Fruit fly (Drosophila melanogaster): ENCODE data around the gene GV1.
A peak's percentile ranks its signal among the peaks of the same experiment; 100 is the strongest.

The GV1 gene

DNA sequence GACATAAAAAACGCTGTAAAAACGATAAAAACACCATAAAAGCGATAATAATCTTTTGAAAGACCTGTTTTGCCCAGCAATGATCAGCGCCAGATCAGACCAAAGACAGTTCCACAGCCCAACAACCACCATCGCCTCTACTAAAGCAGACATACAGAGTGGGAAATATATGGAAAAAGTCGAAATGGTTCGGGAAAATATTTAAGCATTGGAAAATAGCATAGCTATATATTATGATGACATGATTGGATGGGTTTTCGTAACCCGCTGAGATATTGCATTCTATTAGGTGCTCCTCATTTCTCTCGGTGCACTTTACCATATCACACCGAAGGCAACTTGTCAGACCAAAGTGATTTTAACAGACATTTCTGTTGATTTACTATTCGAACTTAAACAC, 1.8 kb upstream of the GV1 start (continued):
- TF ChIP-seq Xbp1 (GFP tag; optimal IDR thresholded peaks at IDR 0.05) (peak; percentile 91), disco-r (GFP tag; optimal IDR thresholded peaks at IDR 0.05) (peak; percentile 80), CG6689 (GFP tag; IDR thresholded peaks at IDR 0.05) (peak; percentile 90), tin (GFP tag; optimal IDR thresholded peaks at IDR 0.05) (peak; percentile 88), ems (GFP tag; optimal IDR thresholded peaks at IDR 0.05) (peak; percentile 87), repo (GFP tag; optimal IDR thresholded peaks at IDR 0.05) (peak; percentile 88), CG14860 (GFP tag; IDR thresholded peaks at IDR 0.05; ENCODE audit: partially characterized antibody) (no peak), lmd (GFP tag; IDR thresholded peaks at IDR 0.05) (peak; percentile 94), CG4854 (GFP tag; optimal IDR thresholded peaks at IDR 0.05) (peak; percentile 81), unc-4 (GFP tag; IDR thresholded peaks at IDR 0.05; ENCODE audit: partially characterized antibody) (no peak), CG14667 (GFP tag; IDR thresholded peaks at IDR 0.05) (peak; percentile 88), slou (GFP tag; optimal IDR thresholded peaks at IDR 0.05) (peak; percentile 70), CG4730 (GFP tag; IDR thresholded peaks at IDR 0.05) (peak; percentile 92), CG14441 (GFP tag; IDR thresholded peaks at IDR 0.05) (peak; percentile 95), CG7357 (GFP tag; IDR thresholded peaks at IDR 0.05) (peak; percentile 77), Gug (GFP tag; IDR thresholded peaks at IDR 0.05) (peak; percentile 91), Drgx (GFP tag; IDR thresholded peaks at IDR 0.05) (peak; percentile 93), zen (tag; optimal IDR thresholded peaks at IDR 0.05) (peak; percentile 53), tx (GFP tag; optimal IDR thresholded peaks at IDR 0.05) (peak; percentile 89), E2f2 (GFP tag; IDR thresholded peaks at IDR 0.05) (peak; percentile 66), CG12104 (GFP tag; optimal IDR thresholded peaks at IDR 0.05) (peak; percentile 64), CTCF (GFP tag; optimal IDR thresholded peaks at IDR 0.05) (peak; percentile 46), emc (GFP tag; optimal IDR thresholded peaks at IDR 0.05) (peak; percentile 52), Fer2 (tag; optimal IDR thresholded peaks at IDR 0.05) (peak; percentile 63), CG15479 (GFP tag; optimal IDR thresholded peaks at IDR 0.05) (no peak), Kr (GFP tag; optimal IDR thresholded peaks at IDR 0.05) (no peak), CG11504 (tag; optimal IDR thresholded peaks at IDR 0.05) (peak; percentile 92), Hr78 (GFP tag; optimal IDR thresholded peaks at IDR 0.05) (no peak), NFAT (GFP tag; IDR thresholded peaks at IDR 0.05) (peak; percentile 89), en (GFP tag; optimal IDR thresholded peaks at IDR 0.05) (peak; percentile 89), wor (GFP tag; IDR thresholded peaks at IDR 0.05) (peak; percentile 70; the same call in 1 of the 2 replicates), CG3407 (GFP tag; optimal IDR thresholded peaks at IDR 0.05) (no peak), nom (GFP tag; optimal IDR thresholded peaks at IDR 0.05) (peak; percentile 66), CG6272 (GFP tag; IDR thresholded peaks at IDR 0.05) (peak; percentile 89), CG7928 (GFP tag; optimal IDR thresholded peaks at IDR 0.05) (peak; percentile 49), Spps (tag; optimal IDR thresholded peaks at IDR 0.05) (peak; percentile 59), Neu2 (GFP tag; optimal IDR thresholded peaks at IDR 0.05; ENCODE audit: borderline replicate concordance) (no peak), insv (GFP tag; optimal IDR thresholded peaks at IDR 0.05) (no peak), CG16815 (GFP tag; optimal IDR thresholded peaks at IDR 0.05) (peak; percentile 70), bab2 (GFP tag; optimal IDR thresholded peaks at IDR 0.05) (peak; percentile 90), CG4820 (GFP tag; optimal IDR thresholded peaks at IDR 0.05) (peak; percentile 85), bigmax (GFP tag; optimal IDR thresholded peaks at IDR 0.05) (peak; percentile 2), Med (GFP tag) (peak; percentile 99), CG34376 (GFP tag; optimal IDR thresholded peaks at IDR 0.05) (peak; percentile 56), corto (GFP tag; optimal IDR thresholded peaks at IDR 0.05) (no peak), lilli (GFP tag; optimal IDR thresholded peaks at IDR 0.05) (peak; percentile 92), CG9215 (GFP tag; IDR thresholded peaks at IDR 0.05) (peak; percentile 82), Hand (GFP tag; optimal IDR thresholded peaks at IDR 0.05) (peak; percentile 47), CG14050 (GFP tag; IDR thresholded peaks at IDR 0.05) (peak; percentile 90), nerfin-2 (GFP tag; IDR thresholded peaks at IDR 0.05; ENCODE audit: partially characterized antibody) (no peak), zfh2 (GFP tag; optimal IDR thresholded peaks at IDR 0.05) (peak; percentile 77), eve (GFP tag; optimal IDR thresholded peaks at IDR 0.05) (no peak)
